Fruit fly (Drosophila melanogaster): Measurements from ENCODE around the gene Set.

Set gene

DNA sequence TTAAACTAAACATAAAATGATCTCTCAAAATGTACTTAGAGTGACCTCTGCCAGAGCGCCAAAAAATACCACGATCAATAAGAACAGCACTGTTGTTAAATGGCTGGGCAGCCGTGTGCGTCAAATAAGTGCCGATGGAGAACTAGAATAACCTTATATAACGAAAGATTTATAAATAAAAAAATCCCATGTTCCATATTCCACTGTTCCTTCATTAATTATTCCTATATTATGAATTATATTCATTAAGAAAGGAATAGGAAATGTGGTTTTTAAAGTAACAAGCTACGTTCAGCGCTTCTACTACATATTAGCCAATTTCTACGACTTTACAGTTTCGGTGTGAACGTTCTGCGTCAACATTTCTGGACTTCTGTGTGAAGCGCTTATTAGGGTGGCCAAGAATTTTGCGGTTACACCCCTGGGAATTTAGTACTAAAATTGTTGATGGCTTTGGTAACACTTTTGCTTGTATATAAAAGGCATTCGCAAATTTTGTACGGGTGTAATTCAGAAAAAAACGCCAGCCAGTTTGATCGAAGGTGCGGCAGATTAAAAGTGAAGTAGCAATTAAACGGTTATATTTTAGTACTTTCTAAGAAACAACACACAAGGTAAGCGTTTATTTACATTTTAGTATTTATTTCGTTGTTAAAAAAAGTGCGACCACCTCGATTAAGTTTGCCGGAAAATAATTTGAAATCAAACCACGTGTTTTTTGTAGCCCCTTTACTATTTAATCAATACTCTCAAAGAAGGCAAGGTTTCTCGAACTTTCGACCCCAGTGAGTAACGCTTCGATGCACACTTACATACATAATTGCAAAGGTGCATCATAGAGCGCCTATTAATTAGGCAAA, 20.9 kb upstream of the Set start, which contains the start of the genes tefu and Hsc70-4 (continued):
- TF ChIP-seq CG5245 (GFP tag; optimal IDR thresholded peaks at IDR 0.05) (peak; percentile 46), PHDP (tag; optimal IDR thresholded peaks at IDR 0.05) (peak; percentile 56), CG12104 (GFP tag; optimal IDR thresholded peaks at IDR 0.05) (peak; percentile 71), CG9609 (GFP tag; optimal IDR thresholded peaks at IDR 0.05) (peak; percentile 73), CG17802 (tag; optimal IDR thresholded peaks at IDR 0.05) (peak; percentile 97), Stat92E (GFP tag; optimal IDR thresholded peaks at IDR 0.05) (peak in 1 of 3 experiments; percentile 37), sisA (GFP tag; IDR thresholded peaks at IDR 0.05) (peak; percentile 90), CG32767 (GFP tag; IDR thresholded peaks at IDR 0.05) (peak; percentile 60; the same call in 1 of the 2 replicates), CG8388 (GFP tag; optimal IDR thresholded peaks at IDR 0.05) (peak; percentile 50), CG9215 (GFP tag; IDR thresholded peaks at IDR 0.05) (peak; percentile 81), CG7839 (tag; optimal IDR thresholded peaks at IDR 0.05) (peak; percentile 76), Spps (tag; optimal IDR thresholded peaks at IDR 0.05) (peak; percentile 1), bbx (GFP tag; IDR thresholded peaks at IDR 0.05; ENCODE audit: partially characterized antibody) (no peak), dimm (GFP tag; IDR thresholded peaks at IDR 0.05) (peak; percentile 32; the same call in 1 of the 2 replicates), CG1792 (GFP tag; optimal IDR thresholded peaks at IDR 0.05) (peak; percentile 55), ab (GFP tag; optimal IDR thresholded peaks at IDR 0.05) (peak; percentile 77), Bdp1 (GFP tag; optimal IDR thresholded peaks at IDR 0.05) (peak; percentile 57), psq (GFP tag; optimal IDR thresholded peaks at IDR 0.05) (no peak), CG43689 (GFP tag; IDR thresholded peaks at IDR 0.05) (no peak), sima (GFP tag; optimal IDR thresholded peaks at IDR 0.05) (peak; percentile 12), CG13123 (GFP tag; optimal IDR thresholded peaks at IDR 0.05) (peak; percentile 63), eyg (GFP tag; optimal IDR thresholded peaks at IDR 0.05) (no peak), CG8478 (optimal IDR thresholded peaks at IDR 0.05) (no peak), CG4820 (GFP tag; optimal IDR thresholded peaks at IDR 0.05) (peak; percentile 72), fd102C (GFP tag; optimal IDR thresholded peaks at IDR 0.05) (no peak), CG17186 (GFP tag; optimal IDR thresholded peaks at IDR 0.05) (peak; percentile 89), CG33213 (GFP tag; optimal IDR thresholded peaks at IDR 0.05) (peak; percentile 55), lab (GFP tag; optimal IDR thresholded peaks at IDR 0.05) (peak; percentile 19), Ssrp (tag; optimal IDR thresholded peaks at IDR 0.05) (peak; percentile 73), Doc3 (GFP tag; IDR thresholded peaks at IDR 0.05; ENCODE audit: partially characterized antibody) (no peak), CG31388 (GFP tag; optimal IDR thresholded peaks at IDR 0.05) (no peak), CG15011 (GFP tag; optimal IDR thresholded peaks at IDR 0.05) (peak; percentile 54), CG1233 (GFP tag; optimal IDR thresholded peaks at IDR 0.05) (peak; percentile 61), so (GFP tag; IDR thresholded peaks at IDR 0.05) (peak; percentile 62; the same call in 1 of the 3 replicates), jing (GFP tag; optimal IDR thresholded peaks at IDR 0.05) (peak; percentile 45), CG4707 (GFP tag; optimal IDR thresholded peaks at IDR 0.05) (no peak), tgo (GFP tag; IDR thresholded peaks at IDR 0.05) (peak; percentile 80), nerfin-1 (tag; optimal IDR thresholded peaks at IDR 0.05) (peak; percentile 58), zfh1 (GFP tag; IDR thresholded peaks at IDR 0.05) (peak; percentile 63; the same call in 1 of the 3 replicates), CG30403 (GFP tag; optimal IDR thresholded peaks at IDR 0.05) (peak; percentile 88), ap (GFP tag; IDR thresholded peaks at IDR 0.05) (peak; percentile 65; the same call in 1 of the 2 replicates), CG7745 (tag; optimal IDR thresholded peaks at IDR 0.05) (peak; percentile 41), seq (GFP tag; IDR thresholded peaks at IDR 0.05) (peak; percentile 63), CG9437 (GFP tag; optimal IDR thresholded peaks at IDR 0.05) (peak; percentile 51), Hr3 (GFP tag; optimal IDR thresholded peaks at IDR 0.05) (peak; percentile 81), otp (GFP tag; IDR thresholded peaks at IDR 0.05) (peak; percentile 68; the same call in 1 of the 3 replicates), exex (tag; optimal IDR thresholded peaks at IDR 0.05) (peak; percentile 30), CG9727 (GFP tag; optimal IDR thresholded peaks at IDR 0.05) (peak; percentile 74), gt (GFP tag; IDR thresholded peaks at IDR 0.05) (no peak)

Measured in whole organism, embryonic.